Fruit fly (Drosophila melanogaster) whole organism, prepupa: Measurements from ENCODE around the gene CG34462.

Experiments
- Blimp-1 ChIP-seq: fragments of 200-800 bp; sonication (Bioruptor generic); optimal IDR thresholded peaks from 3 replicates; lab custom pipeline; 2017; ENCODE audit warnings: missing biosample characterization, missing genetic modification characterization, mild to moderate bottlenecking, moderate library complexity, missing genetic modification reagents
- CG10631 ChIP-seq: fragments of 200-800 bp; sonication (Bioruptor generic); optimal IDR thresholded peaks from 2 replicates; lab custom pipeline; 2016; ENCODE audit warnings: missing biosample characterization, missing genetic modification characterization
- CG11294 ChIP-seq: fragments of 200-800 bp; sonication (Bioruptor generic); IDR thresholded peaks from 2 replicates; pipeline ENCODE4 v1.3.6; 2022; ENCODE audit warnings: missing biosample characterization, missing genetic modification characterization
- CG11762 ChIP-seq: fragments of 200-800 bp; sonication (Bioruptor generic); optimal IDR thresholded peaks from 3 replicates; lab custom pipeline; 2016; ENCODE audit warnings: missing biosample characterization, missing genetic modification characterization; ENCODE audit not compliant: insufficient read depth
- CG11902 ChIP-seq: fragments of 200-800 bp; sonication (Bioruptor generic); optimal IDR thresholded peaks from 3 replicates; lab custom pipeline; 2016; ENCODE audit warnings: missing biosample characterization, missing genetic modification characterization
- CG15336 ChIP-seq: fragments of 200-800 bp; sonication (Bioruptor generic); IDR thresholded peaks from 2 replicates; pipeline ENCODE4 v1.3.6; 2022; ENCODE audit warnings: missing biosample characterization, missing genetic modification characterization
- CG1621 ChIP-seq: fragments of 200-800 bp; sonication (Bioruptor generic); optimal IDR thresholded peaks from 3 replicates; lab custom pipeline; 2018; ENCODE audit warnings: missing biosample characterization, mild to moderate bottlenecking, missing genetic modification characterization
- CG16779 ChIP-seq: fragments of 200-800 bp; sonication (Bioruptor generic); optimal IDR thresholded peaks from 3 replicates; lab custom pipeline; 2017; ENCODE audit warnings: missing biosample characterization, mild to moderate bottlenecking, missing genetic modification characterization
- CG3032 ChIP-seq: fragments of 200-800 bp; optimal IDR thresholded peaks from 2 replicates; lab custom pipeline; 2019; ENCODE audit warnings: missing biosample characterization, mild to moderate bottlenecking, missing genetic modification characterization, moderate library complexity
- CG31627 ChIP-seq: fragments of 200-800 bp; sonication (Bioruptor generic); optimal IDR thresholded peaks from 3 replicates; lab custom pipeline; 2016; ENCODE audit warnings: missing biosample characterization, missing genetic modification characterization
- CG32006 ChIP-seq: fragments of 200-800 bp; sonication (Bioruptor generic); optimal IDR thresholded peaks from 3 replicates; lab custom pipeline; 2017; ENCODE audit warnings: missing biosample characterization, mild to moderate bottlenecking, missing genetic modification characterization
- CG34406 ChIP-seq: fragments of 200-800 bp; sonication (Bioruptor generic); optimal IDR thresholded peaks from 3 replicates; lab custom pipeline; 2016; ENCODE audit warnings: missing biosample characterization, missing genetic modification characterization
- CG3919 ChIP-seq: fragments of 200-800 bp; sonication (Bioruptor generic); optimal IDR thresholded peaks from 3 replicates; lab custom pipeline; 2016; ENCODE audit warnings: missing biosample characterization, missing genetic modification characterization
- CG4318 ChIP-seq: fragments of 200-800 bp; sonication (Bioruptor generic); optimal IDR thresholded peaks from 3 replicates; lab custom pipeline; 2017; ENCODE audit warnings: missing biosample characterization, mild to moderate bottlenecking, missing genetic modification characterization
- CG6163 ChIP-seq: fragments of 200-800 bp; sonication (Bioruptor generic); IDR thresholded peaks from 3 replicates; pipeline ENCODE4 v1.3.6; 2022; ENCODE audit warnings: missing biosample characterization, missing genetic modification characterization
- CG6808 ChIP-seq: fragments of 200-800 bp; sonication (Bioruptor generic); optimal IDR thresholded peaks from 3 replicates; lab custom pipeline; 2017; ENCODE audit warnings: missing biosample characterization, missing genetic modification characterization, mild to moderate bottlenecking, moderate library complexity, missing genetic modification reagents
- CG6854 ChIP-seq: fragments of 200-800 bp; sonication (Bioruptor generic); optimal IDR thresholded peaks from 2 replicates; lab custom pipeline; 2017; ENCODE audit warnings: missing biosample characterization, mild to moderate bottlenecking, missing genetic modification characterization
- CG7368 ChIP-seq: fragments of 200-800 bp; sonication (Bioruptor generic); optimal IDR thresholded peaks from 3 replicates; lab custom pipeline; 2016; ENCODE audit warnings: missing biosample characterization, missing genetic modification characterization
- CG8119 ChIP-seq: fragments of 200-800 bp; sonication (Bioruptor generic); IDR thresholded peaks from 3 replicates; pipeline ENCODE4 v1.3.6; 2022; ENCODE audit warnings: missing biosample characterization, missing genetic modification characterization
- CG8319 ChIP-seq: fragments of 200-800 bp; sonication (Bioruptor generic); optimal IDR thresholded peaks from 3 replicates; lab custom pipeline; 2016; ENCODE audit warnings: missing biosample characterization, missing genetic modification characterization
- CG8632 ChIP-seq: fragments of 200-800 bp; sonication (Bioruptor generic); optimal IDR thresholded peaks from 3 replicates; lab custom pipeline; 2016; ENCODE audit warnings: missing biosample characterization, missing genetic modification characterization
- CG9139 ChIP-seq: fragments of 200-800 bp; sonication (Bioruptor generic); optimal IDR thresholded peaks from 3 replicates; lab custom pipeline; 2017; ENCODE audit warnings: missing biosample characterization, mild to moderate bottlenecking, missing genetic modification characterization
- Eip75B ChIP-seq: fragments of 200-800 bp; sonication (Bioruptor generic); optimal IDR thresholded peaks from 3 replicates; lab custom pipeline; 2016; ENCODE audit warnings: missing biosample characterization, missing genetic modification characterization
- Eip78C ChIP-seq: fragments of 200-800 bp; sonication (Bioruptor generic); peaks from one replicate; lab custom pipeline; 2016; ENCODE audit warnings: missing biosample characterization, missing genetic modification characterization
- Eip93F ChIP-seq: fragments of 200-800 bp; sonication (Bioruptor generic); optimal IDR thresholded peaks from 2 replicates; lab custom pipeline; 2016; ENCODE audit warnings: missing biosample characterization, mild to moderate bottlenecking, missing genetic modification characterization
- Ets21C ChIP-seq: fragments of 200-800 bp; sonication (Bioruptor generic); optimal IDR thresholded peaks from 3 replicates; lab custom pipeline; 2016; ENCODE audit warnings: missing biosample characterization, missing genetic modification characterization
- Gug ChIP-seq: fragments of 200-800 bp; sonication (Bioruptor generic); IDR thresholded peaks from 2 replicates; pipeline ENCODE4 v1.3.6; 2022; ENCODE audit warnings: missing biosample characterization, missing genetic modification characterization
- Hr38 ChIP-seq: sonication (Bioruptor generic); optimal IDR thresholded peaks from 2 replicates; lab custom pipeline; 2016; ENCODE audit warnings: missing biosample characterization, missing genetic modification characterization
- Hr39 ChIP-seq: fragments of 200-800 bp; sonication (Bioruptor generic); optimal IDR thresholded peaks from 2 replicates; lab custom pipeline; 2016; ENCODE audit warnings: missing biosample characterization, missing genetic modification characterization
- Hr4 ChIP-seq: fragments of 200-800 bp; sonication (Bioruptor generic); optimal IDR thresholded peaks from 3 replicates; lab custom pipeline; 2016; ENCODE audit warnings: missing biosample characterization, missing genetic modification characterization
- Lpt ChIP-seq: fragments of 200-800 bp; sonication (Bioruptor generic); optimal IDR thresholded peaks from 3 replicates; lab custom pipeline; 2016; ENCODE audit warnings: missing biosample characterization, missing genetic modification characterization
- Met ChIP-seq: fragments of 200-800 bp; sonication (Bioruptor generic); optimal IDR thresholded peaks from 3 replicates; lab custom pipeline; 2016; ENCODE audit warnings: missing biosample characterization, missing genetic modification characterization
- OdsH ChIP-seq: fragments of 200-800 bp; sonication (Bioruptor generic); optimal IDR thresholded peaks from 3 replicates; lab custom pipeline; 2016; ENCODE audit warnings: missing biosample characterization, missing genetic modification characterization
- Smox ChIP-seq: fragments of 200-800 bp; sonication (Bioruptor generic); optimal IDR thresholded peaks from 3 replicates; lab custom pipeline; 2016; ENCODE audit warnings: missing biosample characterization, missing genetic modification characterization
- Sox102F ChIP-seq: fragments of 200-800 bp; sonication (Bioruptor generic); optimal IDR thresholded peaks from 2 replicates; lab custom pipeline; 2016; ENCODE audit warnings: missing biosample characterization, mild to moderate bottlenecking, missing genetic modification characterization
- Sox14 ChIP-seq: fragments of 200-800 bp; sonication (Bioruptor generic); optimal IDR thresholded peaks from 3 replicates; lab custom pipeline; 2016; ENCODE audit warnings: missing biosample characterization, missing genetic modification characterization
- Sox15 ChIP-seq: fragments of 200-800 bp; sonication (Bioruptor generic); optimal IDR thresholded peaks from 3 replicates; lab custom pipeline; 2016; ENCODE audit warnings: missing biosample characterization, missing genetic modification characterization
- achi ChIP-seq: fragments of 200-800 bp; sonication (Bioruptor generic); optimal IDR thresholded peaks from 3 replicates; lab custom pipeline; 2016; ENCODE audit warnings: missing biosample characterization, missing genetic modification characterization
- acj6 ChIP-seq: fragments of 200-800 bp; sonication (Bioruptor generic); optimal IDR thresholded peaks from 3 replicates; lab custom pipeline; 2016; ENCODE audit warnings: missing biosample characterization, missing genetic modification characterization
- cyc ChIP-seq: fragments of 200-800 bp; sonication (Bioruptor generic); optimal IDR thresholded peaks from 3 replicates; lab custom pipeline; 2016; ENCODE audit warnings: missing biosample characterization, missing genetic modification characterization
- dac ChIP-seq: fragments of 200-800 bp; sonication (Bioruptor generic); optimal IDR thresholded peaks from 2 replicates; lab custom pipeline; 2017; ENCODE audit warnings: missing biosample characterization, mild to moderate bottlenecking, missing genetic modification characterization
- dsx ChIP-seq: fragments of 200-800 bp; optimal IDR thresholded peaks from 3 replicates; lab custom pipeline; 2019; ENCODE audit warnings: missing biosample characterization, mild to moderate bottlenecking, missing genetic modification characterization, moderate library complexity; ENCODE audit not compliant: poor library complexity, severe bottlenecking
- fd59A ChIP-seq: fragments of 200-800 bp; sonication (Bioruptor generic); optimal IDR thresholded peaks from 2 replicates; lab custom pipeline; 2017; ENCODE audit warnings: missing biosample characterization, mild to moderate bottlenecking, missing genetic modification characterization, missing genetic modification reagents
- fd85E ChIP-seq: fragments of 200-800 bp; sonication (Bioruptor generic); optimal IDR thresholded peaks from 3 replicates; lab custom pipeline; 2016; ENCODE audit warnings: missing biosample characterization, missing genetic modification characterization
- fkh ChIP-seq: fragments of 200-800 bp; sonication (Bioruptor generic); optimal IDR thresholded peaks from 3 replicates; lab custom pipeline; 2017; ENCODE audit warnings: missing biosample characterization, mild to moderate bottlenecking, missing genetic modification characterization, moderate library complexity
- lz ChIP-seq: fragments of 200-800 bp; sonication (Bioruptor generic); optimal IDR thresholded peaks from 3 replicates; lab custom pipeline; 2016; ENCODE audit warnings: missing biosample characterization, missing genetic modification characterization
- net ChIP-seq: fragments of 200-800 bp; sonication (Bioruptor generic); optimal IDR thresholded peaks from 3 replicates; lab custom pipeline; 2016; ENCODE audit warnings: missing biosample characterization, missing genetic modification characterization
- pdm3 ChIP-seq: fragments of 200-800 bp; sonication (Bioruptor generic); optimal IDR thresholded peaks from 3 replicates; lab custom pipeline; 2016; ENCODE audit warnings: missing biosample characterization, missing genetic modification characterization
- salr ChIP-seq, 2 experiments: fragments of 200-800 bp; sonication (Bioruptor generic); optimal IDR thresholded peaks; 3 replicates each; lab custom pipeline; 2016 to 2018; ENCODE audit warnings: missing biosample characterization in 2 of 2, missing genetic modification characterization in 2 of 2, mild to moderate bottlenecking in 1 of 2
- spab ChIP-seq: fragments of 200-800 bp; sonication (Bioruptor generic); optimal IDR thresholded peaks from 2 replicates; lab custom pipeline; 2017; ENCODE audit warnings: missing biosample characterization, mild to moderate bottlenecking, missing genetic modification characterization, missing genetic modification reagents
- svp ChIP-seq: fragments of 200-800 bp; sonication (Bioruptor generic); peaks from one replicate; lab custom pipeline; 2016; ENCODE audit warnings: missing biosample characterization, missing genetic modification characterization
- topi ChIP-seq: fragments of 200-800 bp; sonication (Bioruptor generic); optimal IDR thresholded peaks from 3 replicates; lab custom pipeline; 2016; ENCODE audit warnings: missing biosample characterization, missing genetic modification characterization
- vri ChIP-seq: fragments of 200-800 bp; sonication (Bioruptor generic); optimal IDR thresholded peaks from 3 replicates; lab custom pipeline; 2016; ENCODE audit warnings: missing biosample characterization, mild to moderate bottlenecking, missing genetic modification characterization

CG34462 gene

dm6 chr3L:8370922-8371321 lies 42.5 kb downstream of the CG34462 start:
- TF ChIP-seq Eip93F (GFP tag; lab: Kevin White, UChicago) (no peak), Sox102F (GFP tag; lab: Kevin White, UChicago) (peak; percentile 70), CG10631 (no peak), cyc (GFP tag; lab: Kevin White, UChicago) (peak; percentile 51), Gug (no peak), CG6163 (no peak), Hr38 (no peak), CG31627 (peak; percentile 66), Hr39 (peak; percentile 58), CG15336 (no peak), CG6854 (no peak), Eip78C (GFP tag; lab: Kevin White, UChicago) (peak; percentile 80), Sox14 (peak; percentile 44), CG7368 (GFP tag; lab: Kevin White, UChicago) (no peak), Eip75B (no peak), CG11762 (GFP tag; lab: Kevin White, UChicago) (no peak), Blimp-1 (peak; percentile 9), CG8632 (GFP tag; lab: Kevin White, UChicago) (peak; percentile 4), CG1621 (tag; lab: Kevin White, UChicago) (no peak), Hr4 (GFP tag; lab: Kevin White, UChicago) (no peak), Smox (peak; percentile 64), CG3919 (GFP tag; lab: Kevin White, UChicago) (peak; percentile 4), spab (GFP tag; lab: Kevin White, UChicago) (no peak), CG8319 (GFP tag; lab: Kevin White, UChicago) (no peak), CG11902 (GFP tag; lab: Kevin White, UChicago) (no peak), fd59A (GFP tag; lab: Kevin White, UChicago) (no peak), CG4318 (GFP tag; lab: Kevin White, UChicago) (no peak), fkh (GFP tag; lab: Kevin White, UChicago) (no peak), topi (GFP tag; lab: Kevin White, UChicago) (peak; percentile 64), lz (GFP tag; lab: Kevin White, UChicago) (peak; percentile 57), dsx (GFP tag; lab: Kevin White, UChicago) (no peak), Ets21C (peak; percentile 54), CG3032 (no peak), CG11294 (GFP tag; lab: Robert Waterston, UW) (no peak), Lpt (GFP tag; lab: Kevin White, UChicago) (no peak), acj6 (GFP tag; lab: Kevin White, UChicago) (peak; percentile 10), Met (GFP tag; lab: Kevin White, UChicago) (peak; percentile 73), svp (GFP tag; lab: Kevin White, UChicago) (peak; percentile 86), CG6808 (GFP tag; lab: Kevin White, UChicago) (no peak), Sox15 (GFP tag; lab: Kevin White, UChicago) (no peak), vri (peak; percentile 58), salr (GFP tag; optimal IDR thresholded peaks at IDR 0.05; lab: Kevin White, UChicago) (no peak), CG16779 (no peak), CG34406 (GFP tag; lab: Kevin White, UChicago) (no peak), OdsH (GFP tag; lab: Kevin White, UChicago) (peak; percentile 14), CG8119 (GFP tag; lab: Robert Waterston, UW) (no peak), CG32006 (GFP tag; lab: Kevin White, UChicago) (no peak), dac (no peak), pdm3 (GFP tag; lab: Kevin White, UChicago) (peak; percentile 10), CG9139 (GFP tag; lab: Kevin White, UChicago) (no peak), achi (no peak), net (no peak), fd85E (GFP tag; lab: Kevin White, UChicago) (no peak)
